Fruit fly (Drosophila melanogaster) whole organism, embryonic: ENCODE results near the gene Rbm13.
A peak's percentile ranks its signal among the peaks of the same experiment; 100 is the strongest.

ENCODE experiments used
- Antp ChIP-seq: fragments of 200-800 bp; sonication (Bioruptor generic); optimal IDR thresholded peaks from 3 replicates; lab custom pipeline; 2016; ENCODE audit warnings: missing biosample characterization, missing genetic modification characterization
- Bdp1 ChIP-seq: fragments of 200-800 bp; sonication (Bioruptor generic); optimal IDR thresholded peaks from 3 replicates; lab custom pipeline; 2016; ENCODE audit warnings: missing biosample characterization, missing genetic modification characterization
- CG10654 ChIP-seq: fragments of 200-800 bp; sonication (Bioruptor generic); optimal IDR thresholded peaks from 2 replicates; lab custom pipeline; 2016; ENCODE audit warnings: missing biosample characterization, missing genetic modification characterization
- CG10979 ChIP-seq: fragments of 200-800 bp; sonication (Bioruptor generic); optimal IDR thresholded peaks from 2 replicates; lab custom pipeline; 2018; ENCODE audit warnings: missing biosample characterization, mild to moderate bottlenecking, missing genetic modification characterization, moderate library complexity
- CG13296 ChIP-seq: fragments of 200-800 bp; sonication (Bioruptor generic); optimal IDR thresholded peaks from 3 replicates; lab custom pipeline; 2018; ENCODE audit warnings: missing biosample characterization, mild to moderate bottlenecking, missing genetic modification characterization
- CG13894 ChIP-seq: fragments of 200-800 bp; sonication (Bioruptor generic); optimal IDR thresholded peaks from 3 replicates; lab custom pipeline; 2018; ENCODE audit warnings: missing biosample characterization, mild to moderate bottlenecking, missing genetic modification characterization, moderate library complexity
- CG15479 ChIP-seq: fragments of 200-800 bp; sonication (Bioruptor generic); optimal IDR thresholded peaks from 3 replicates; lab custom pipeline; 2019; ENCODE audit warnings: missing biosample characterization, mild to moderate bottlenecking, missing genetic modification characterization, moderate library complexity
- CG15601 ChIP-seq: fragments of 200-800 bp; sonication (Bioruptor generic); optimal IDR thresholded peaks from 3 replicates; lab custom pipeline; 2019; ENCODE audit warnings: missing biosample characterization, mild to moderate bottlenecking, missing genetic modification characterization, moderate library complexity
- CG15696 ChIP-seq: fragments of 200-800 bp; sonication (Bioruptor generic); optimal IDR thresholded peaks from 2 replicates; lab custom pipeline; 2019; ENCODE audit warnings: missing biosample characterization, mild to moderate bottlenecking, missing genetic modification characterization, moderate library complexity
- CG17568 ChIP-seq: fragments of 200-800 bp; sonication (Bioruptor generic); optimal IDR thresholded peaks from 2 replicates; lab custom pipeline; 2018; ENCODE audit warnings: missing biosample characterization, mild to moderate bottlenecking, missing genetic modification characterization, moderate library complexity
- CG17912 ChIP-seq: fragments of 200-800 bp; sonication (Bioruptor generic); optimal IDR thresholded peaks from 2 replicates; lab custom pipeline; 2018; ENCODE audit warnings: missing biosample characterization, mild to moderate bottlenecking, missing genetic modification characterization
- CG2678 ChIP-seq: fragments of 200-800 bp; sonication (Bioruptor generic); optimal IDR thresholded peaks from 3 replicates; lab custom pipeline; 2019; ENCODE audit warnings: missing biosample characterization, mild to moderate bottlenecking, missing genetic modification characterization, moderate library complexity
- CG3281 ChIP-seq: fragments of 200-800 bp; sonication (Bioruptor generic); optimal IDR thresholded peaks from 3 replicates; lab custom pipeline; 2017; ENCODE audit warnings: missing biosample characterization, mild to moderate bottlenecking, missing genetic modification characterization
- CG33557 ChIP-seq: fragments of 200-800 bp; sonication (Bioruptor generic); optimal IDR thresholded peaks from 2 replicates; lab custom pipeline; 2019; ENCODE audit warnings: missing biosample characterization, mild to moderate bottlenecking, missing genetic modification characterization, moderate library complexity
- CG6683 ChIP-seq: fragments of 200-800 bp; sonication (Bioruptor generic); optimal IDR thresholded peaks from 2 replicates; lab custom pipeline; 2017; ENCODE audit warnings: missing biosample characterization, mild to moderate bottlenecking, missing genetic modification characterization, missing genetic modification reagents
- CG7556 ChIP-seq: fragments of 200-800 bp; sonication (Bioruptor generic); optimal IDR thresholded peaks from 2 replicates; lab custom pipeline; 2017; ENCODE audit warnings: missing biosample characterization, mild to moderate bottlenecking, missing genetic modification characterization
- CG7839 ChIP-seq: fragments of 200-800 bp; sonication (Bioruptor generic); optimal IDR thresholded peaks from 3 replicates; lab custom pipeline; 2018; ENCODE audit warnings: missing biosample characterization, mild to moderate bottlenecking, missing genetic modification characterization, moderate library complexity
- CG8281 ChIP-seq: fragments of 200-800 bp; sonication (Bioruptor generic); optimal IDR thresholded peaks from 2 replicates; lab custom pipeline; 2018; ENCODE audit warnings: missing biosample characterization, mild to moderate bottlenecking, missing genetic modification characterization, moderate library complexity
- CG8290 ChIP-seq, 3 experiments: fragments of 200-800 bp; sonication (Bioruptor generic); optimal IDR thresholded peaks; 2 replicates each; lab custom pipeline; 2016 to 2019; ENCODE audit warnings: missing biosample characterization in 3 of 3, missing genetic modification characterization in 3 of 3, mild to moderate bottlenecking in 2 of 3, moderate library complexity in 1 of 3
- CG9727 ChIP-seq: fragments of 200-800 bp; sonication (Bioruptor generic); optimal IDR thresholded peaks from 3 replicates; lab custom pipeline; 2017; ENCODE audit warnings: missing biosample characterization, mild to moderate bottlenecking, missing genetic modification characterization
- CoRest ChIP-seq: fragments of 200-800 bp; sonication (Bioruptor generic); optimal IDR thresholded peaks from 3 replicates; lab custom pipeline; 2018; ENCODE audit warnings: missing biosample characterization, mild to moderate bottlenecking, missing genetic modification characterization, moderate library complexity
- Fer3 ChIP-seq: fragments of 200-800 bp; sonication (Bioruptor generic); optimal IDR thresholded peaks from 2 replicates; lab custom pipeline; 2018; ENCODE audit warnings: missing biosample characterization, mild to moderate bottlenecking, missing genetic modification characterization, moderate library complexity
- HLH4C ChIP-seq: fragments of 200-800 bp; sonication (Bioruptor generic); IDR thresholded peaks from 3 replicates; pipeline ENCODE4 v1.3.6; 2022; ENCODE audit warnings: missing biosample characterization, missing genetic modification characterization; ENCODE audit not compliant: partially characterized antibody
- HLHmδ ChIP-seq: fragments of 200-800 bp; sonication (Bioruptor generic); optimal IDR thresholded peaks from 2 replicates; lab custom pipeline; 2018; ENCODE audit warnings: missing biosample characterization, mild to moderate bottlenecking, missing genetic modification characterization, moderate library complexity
- NC2β ChIP-seq: fragments of 200-800 bp; sonication (Bioruptor generic); optimal IDR thresholded peaks from 2 replicates; lab custom pipeline; 2016; ENCODE audit warnings: missing biosample characterization, missing genetic modification characterization
- NK7.1 ChIP-seq: fragments of 200-800 bp; sonication (Bioruptor generic); optimal IDR thresholded peaks from 3 replicates; lab custom pipeline; 2016; ENCODE audit warnings: missing biosample characterization, missing genetic modification characterization
- Rfx ChIP-seq: fragments of 200-800 bp; sonication (Bioruptor generic); IDR thresholded peaks from 2 replicates; pipeline ENCODE4 v1.3.6; 2022; ENCODE audit warnings: missing biosample characterization, missing genetic modification characterization
- amos ChIP-seq: fragments of 200-800 bp; sonication (Bioruptor generic); IDR thresholded peaks from 2 replicates; pipeline ENCODE4 v1.3.6; 2022; ENCODE audit warnings: missing biosample characterization, missing genetic modification characterization; ENCODE audit not compliant: partially characterized antibody
- cas ChIP-seq: fragments of 200-800 bp; sonication (Bioruptor generic); IDR thresholded peaks from 2 replicates; pipeline ENCODE4 v1.3.6; 2022; ENCODE audit warnings: missing biosample characterization, missing genetic modification characterization
- crol ChIP-seq: fragments of 200-800 bp; sonication (Bioruptor generic); IDR thresholded peaks from 2 replicates; pipeline ENCODE4 v1.3.6; 2022; ENCODE audit warnings: missing biosample characterization, missing genetic modification characterization
- crp ChIP-seq, 2 experiments: fragments of 200-800 bp; sonication (Bioruptor generic); optimal IDR thresholded peaks; 2 replicates in 1 of 2; 3 replicates in 1 of 2; lab custom pipeline; 2017; ENCODE audit warnings: missing biosample characterization in 2 of 2, missing genetic modification characterization in 2 of 2, mild to moderate bottlenecking in 1 of 2, moderate library complexity in 1 of 2
- dan ChIP-seq: fragments of 200-800 bp; sonication (Bioruptor generic); IDR thresholded peaks from 2 replicates; pipeline ENCODE4 v1.3.6; 2022; ENCODE audit warnings: missing biosample characterization, missing genetic modification characterization
- dm ChIP-seq: fragments of 200-800 bp; sonication (Bioruptor generic); optimal IDR thresholded peaks from 3 replicates; lab custom pipeline; 2016; ENCODE audit warnings: missing biosample characterization, missing genetic modification characterization
- ems ChIP-seq: fragments of 200-800 bp; sonication (Bioruptor generic); optimal IDR thresholded peaks from 3 replicates; lab custom pipeline; 2016; ENCODE audit warnings: missing biosample characterization, missing genetic modification characterization
- en ChIP-seq: fragments of 200-800 bp; sonication (Bioruptor generic); optimal IDR thresholded peaks from 2 replicates; lab custom pipeline; 2016; ENCODE audit warnings: missing biosample characterization, missing genetic modification characterization
- gsb-n ChIP-seq: fragments of 200-800 bp; sonication (Bioruptor generic); optimal IDR thresholded peaks from 3 replicates; lab custom pipeline; 2018; ENCODE audit warnings: missing biosample characterization, mild to moderate bottlenecking, missing genetic modification characterization
- kay ChIP-seq: fragments of 200-800 bp; sonication (Bioruptor generic); optimal IDR thresholded peaks from 2 replicates; lab custom pipeline; 2016; ENCODE audit warnings: missing biosample characterization, missing genetic modification characterization
- lilli ChIP-seq: fragments of 200-800 bp; sonication (Bioruptor generic); optimal IDR thresholded peaks from 3 replicates; lab custom pipeline; 2016; ENCODE audit warnings: missing biosample characterization, missing genetic modification characterization
- lmd ChIP-seq: fragments of 200-800 bp; sonication (Bioruptor generic); IDR thresholded peaks from 2 replicates; pipeline ENCODE4 v1.3.6; 2022; ENCODE audit warnings: missing biosample characterization, missing genetic modification characterization
- nau ChIP-seq: fragments of 200-800 bp; sonication (Bioruptor generic); optimal IDR thresholded peaks from 3 replicates; lab custom pipeline; 2017; ENCODE audit warnings: missing biosample characterization, mild to moderate bottlenecking, missing genetic modification characterization, missing genetic modification reagents
- nerfin-2 ChIP-seq: fragments of 200-800 bp; sonication (Bioruptor generic); IDR thresholded peaks from 2 replicates; pipeline ENCODE4 v1.3.6; 2022; ENCODE audit warnings: missing biosample characterization, missing genetic modification characterization; ENCODE audit not compliant: partially characterized antibody
- pan ChIP-seq, 4 experiments: fragments of >200 bp in 3 of 4; fragments of 200-800 bp in 1 of 4; sonication (Bioruptor generic) in 1 of 4; optimal IDR thresholded peaks in 3 of 4; IDR thresholded peaks in 1 of 4; 2 replicates each; pipeline versions ENCODE4 v1.3.6 to Lab custom; 2017 to 2022; ENCODE audit warnings: missing biosample characterization in 2 of 4, missing genetic modification characterization in 2 of 4, mixed read lengths in 1 of 4
- seq ChIP-seq: fragments of 200-800 bp; sonication (Bioruptor generic); IDR thresholded peaks from 2 replicates; pipeline ENCODE4 v1.3.6; 2022; ENCODE audit warnings: missing biosample characterization, missing genetic modification characterization
- tio ChIP-seq: fragments of 200-800 bp; sonication (Bioruptor generic); optimal IDR thresholded peaks from 2 replicates; lab custom pipeline; 2017; ENCODE audit warnings: missing biosample characterization, missing genetic modification characterization, inconsistent platforms
- twi ChIP-seq: fragments of 200-800 bp; optimal IDR thresholded peaks from 2 replicates; lab custom pipeline; 2019; ENCODE audit warnings: missing biosample characterization, mild to moderate bottlenecking, missing genetic modification characterization, moderate library complexity
- zfh2 ChIP-seq: fragments of 200-800 bp; sonication (Bioruptor generic); optimal IDR thresholded peaks from 2 replicates; lab custom pipeline; 2016; ENCODE audit warnings: missing biosample characterization, missing genetic modification characterization

The Rbm13 gene

dm6 chrX:8863554-8864498 is 37.7 kb upstream of the Rbm13 start:
- TF ChIP-seq HLHmδ (GFP tag; lab: Kevin White, UChicago) (no peak), dan (no peak), kay (peak; percentile 65), CoRest (tag; lab: Kevin White, UChicago) (peak; percentile 89), Bdp1 (GFP tag; lab: Kevin White, UChicago) (no peak), zfh2 (GFP tag; lab: Kevin White, UChicago) (peak; percentile 32), CG7839 (tag; lab: Kevin White, UChicago) (peak; percentile 94), CG2678 (peak; percentile 93), CG8281 (tag; lab: Kevin White, UChicago) (peak; percentile 68), NC2β (no peak), seq (GFP tag; lab: Robert Waterston, UW) (peak; percentile 57), crp (GFP tag; optimal IDR thresholded peaks at IDR 0.05; lab: Kevin White, UChicago) (peak in 1 of 2 experiments; percentile 11), CG10979 (tag; lab: Kevin White, UChicago) (peak; percentile 87), CG13894 (tag; lab: Kevin White, UChicago) (peak; percentile 87), Rfx (GFP tag; lab: Robert Waterston, UW) (peak; percentile 86), CG17912 (no peak), ems (GFP tag; lab: Kevin White, UChicago) (no peak), CG13296 (GFP tag; lab: Kevin White, UChicago) (peak; percentile 85), Antp (GFP tag; lab: Kevin White, UChicago) (peak; percentile 4), cas (GFP tag; lab: Robert Waterston, UW) (peak; percentile 38; the same call in 1 of the 2 replicates), lilli (GFP tag; lab: Kevin White, UChicago) (peak; percentile 40), CG8290 (GFP tag; optimal IDR thresholded peaks at IDR 0.05; lab: Kevin White, UChicago) (peak; percentile 26), CG8290 (tag; optimal IDR thresholded peaks at IDR 0.05; lab: Kevin White, UChicago) (peak in 1 of 2 experiments; percentile 14), CG9727 (GFP tag; lab: Kevin White, UChicago) (peak; percentile 87), CG10654 (GFP tag; lab: Kevin White, UChicago) (peak; percentile 35), CG6683 (GFP tag; lab: Kevin White, UChicago) (peak; percentile 70), Fer3 (tag; lab: Kevin White, UChicago) (peak; percentile 80), HLH4C (GFP tag; lab: Robert Waterston, UW) (0 out of 3 replicates have a peak, but pooled peaks have one; percentile 33), tio (peak; percentile 62), CG15479 (GFP tag; lab: Kevin White, UChicago) (no peak), amos (GFP tag; lab: Robert Waterston, UW) (peak; percentile 13; the same call in 1 of the 2 replicates), nerfin-2 (GFP tag; lab: Robert Waterston, UW) (no peak), CG33557 (peak; percentile 85), lmd (GFP tag; lab: Robert Waterston, UW) (peak; percentile 84), twi (tag; lab: Kevin White, UChicago) (peak; percentile 63), nau (no peak), crol (GFP tag; lab: Robert Waterston, UW) (peak; percentile 90), CG3281 (GFP tag; lab: Kevin White, UChicago) (peak; percentile 86), gsb-n (tag; lab: Kevin White, UChicago) (peak; percentile 70), NK7.1 (GFP tag; lab: Kevin White, UChicago) (no peak), en (GFP tag; lab: Kevin White, UChicago) (no peak), pan (optimal IDR thresholded peaks at IDR 0.05; lab: Kevin White, UChicago) (no peak), pan (GFP tag; optimal IDR thresholded peaks at IDR 0.05 in 1 of 2, IDR thresholded peaks at IDR 0.05 in 1 of 2) (peak in 1 of 2 experiments; percentile 77), CG15696 (tag; lab: Kevin White, UChicago) (peak; percentile 77), CG17568 (GFP tag; lab: Kevin White, UChicago) (peak; percentile 59), dm (no peak), CG15601 (peak; percentile 80), CG7556 (GFP tag; lab: Kevin White, UChicago) (peak; percentile 84)
